Worm (Caenorhabditis elegans): ENCODE measurements around the gene cmk-1.

The cmk-1 gene

ce11 chrIV:1824065-1824531, at the start of gene cmk-1:
TSS of gene cmk-1 (plus strand) at chrIV:1824481.
- TF ChIP-seq F13H6.1 (tag; optimal IDR thresholded peaks at IDR 0.05) (peak; percentile 78), nhr-77 (tag; optimal IDR thresholded peaks at IDR 0.05) (no peak), gmeb-1 (tag; optimal IDR thresholded peaks at IDR 0.05) (no peak), skn-1 (tag; optimal IDR thresholded peaks at IDR 0.05) (no peak), blmp-1 (tag; optimal IDR thresholded peaks at IDR 0.05; ENCODE audit: insufficient read depth) (no peak), ztf-4 (tag; optimal IDR thresholded peaks at IDR 0.05) (peak; percentile 39), sem-4 (tag; optimal IDR thresholded peaks at IDR 0.05) (peak; percentile 45), nhr-129 (tag; optimal IDR thresholded peaks at IDR 0.05) (peak; percentile 77), ceh-82 (tag; optimal IDR thresholded peaks at IDR 0.05) (no peak), nhr-25 (tag; optimal IDR thresholded peaks at IDR 0.05) (no peak), C34F6.9 (tag; optimal IDR thresholded peaks at IDR 0.05) (peak; percentile 85), nhr-6 (tag; optimal IDR thresholded peaks at IDR 0.05) (no peak), nhr-21 (tag; optimal IDR thresholded peaks at IDR 0.05) (peak; percentile 7), R02D3.7 (tag; optimal IDR thresholded peaks at IDR 0.05) (no peak), lin-13 (GFP tag; optimal IDR thresholded peaks at IDR 0.05) (peak; percentile 68), nhr-23 (tag; optimal IDR thresholded peaks at IDR 0.05) (no peak), ceh-16 (tag; optimal IDR thresholded peaks at IDR 0.05) (no peak), sma-3 (GFP tag; optimal IDR thresholded peaks at IDR 0.05) (no peak), crh-2 (tag; optimal IDR thresholded peaks at IDR 0.05) (peak; percentile 72), elt-1 (tag; optimal IDR thresholded peaks at IDR 0.05) (no peak), peb-1 (tag; optimal IDR thresholded peaks at IDR 0.05) (no peak), lin-39 (tag; optimal IDR thresholded peaks at IDR 0.05) (no peak), egl-27 (tag; optimal IDR thresholded peaks at IDR 0.05) (no peak), unc-39 (tag; optimal IDR thresholded peaks at IDR 0.05) (no peak), elt-3 (tag; optimal IDR thresholded peaks at IDR 0.05) (no peak), fos-1 (tag; optimal IDR thresholded peaks at IDR 0.05) (peak; percentile 41), nhr-12 (tag; optimal IDR thresholded peaks at IDR 0.05) (no peak), mbf-1 (tag; optimal IDR thresholded peaks at IDR 0.05) (no peak), nhr-11 (tag; optimal IDR thresholded peaks at IDR 0.05) (no peak), ztf-1 (GFP tag; conservative IDR thresholded peaks at IDR 0.05) (no peak), aly-2 (tag; optimal IDR thresholded peaks at IDR 0.05) (no peak), alr-1 (tag; optimal IDR thresholded peaks at IDR 0.05) (no peak), lsy-2 (tag; optimal IDR thresholded peaks at IDR 0.05) (peak in 1 of 2 experiments; percentile 65), unc-55 (GFP tag; optimal IDR thresholded peaks at IDR 0.05) (peak; percentile 80), ama-1 (optimal IDR thresholded peaks at IDR 0.05) (no peak), unc-62 (GFP tag; optimal IDR thresholded peaks at IDR 0.05) (no peak), nhr-237 (tag; optimal IDR thresholded peaks at IDR 0.05) (no peak), Y55F3AM.14 (GFP tag; optimal IDR thresholded peaks at IDR 0.05) (peak; percentile 49), mab-5 (tag; optimal IDR thresholded peaks at IDR 0.05) (peak; percentile 54), mdl-1 (tag; optimal IDR thresholded peaks at IDR 0.05) (peak in 1 of 2 experiments; percentile 69), zag-1 (tag; optimal IDR thresholded peaks at IDR 0.05) (peak; percentile 72), ZK546.5 (tag; optimal IDR thresholded peaks at IDR 0.05) (no peak), ztf-11 (tag; optimal IDR thresholded peaks at IDR 0.05) (no peak), dmd-4 (tag; optimal IDR thresholded peaks at IDR 0.05) (no peak), snpc-4 (tag; optimal IDR thresholded peaks at IDR 0.05) (peak; percentile 10), sma-9 (GFP tag; optimal IDR thresholded peaks at IDR 0.05) (peak; percentile 75), sma-9 (tag; optimal IDR thresholded peaks at IDR 0.05) (no peak), lin-11 (tag; optimal IDR thresholded peaks at IDR 0.05) (peak; percentile 68), nhr-10 (tag; optimal IDR thresholded peaks at IDR 0.05) (no peak)

Measured in whole organism, L2 larva.